Worm (Caenorhabditis elegans) whole organism, early embryonic: Measurements from ENCODE around the gene grd-6.

ENCODE experiments used
- B0310.2 ChIP-seq: sonication (generic microtip); optimal IDR thresholded peaks from 2 replicates; lab custom pipeline; 2016; ENCODE audit warnings: mild to moderate bottlenecking, missing genetic modification characterization, missing compliant biosample characterization
- F13C5.2 ChIP-seq: sonication (generic microtip); optimal IDR thresholded peaks from 2 replicates; lab custom pipeline; 2017; ENCODE audit warnings: mild to moderate bottlenecking, missing genetic modification characterization, inconsistent platforms, missing compliant biosample characterization
- aly-1 ChIP-seq: sonication (generic microtip); optimal IDR thresholded peaks from 2 replicates; lab custom pipeline; 2016; ENCODE audit warnings: missing genetic modification characterization, missing compliant biosample characterization
- ama-1 ChIP-seq: fragments of 150-350 bp; optimal IDR thresholded peaks from 2 replicates; lab custom pipeline; 2014
- ceh-13 ChIP-seq: fragments of 200-800 bp; sonication (Bioruptor generic); optimal IDR thresholded peaks from 2 replicates; lab custom pipeline; 2018; ENCODE audit warnings: mild to moderate bottlenecking, missing genetic modification characterization, missing compliant biosample characterization
- ceh-36 ChIP-seq: sonication (generic microtip); optimal IDR thresholded peaks from 2 replicates; lab custom pipeline; 2016; ENCODE audit warnings: missing genetic modification characterization, inconsistent platforms, missing compliant biosample characterization
- ets-7 ChIP-seq: sonication (generic microtip); optimal IDR thresholded peaks from 2 replicates; lab custom pipeline; 2016; ENCODE audit warnings: missing genotype, missing genetic modification characterization, missing compliant biosample characterization
- flt-1 ChIP-seq: fragments of 200-800 bp; sonication (Bioruptor generic); IDR thresholded peaks from 2 replicates; pipeline ENCODE4 v1.3.6; 2022; ENCODE audit warnings: missing genetic modification characterization, missing compliant biosample characterization
- hmbx-1 ChIP-seq: sonication (generic microtip); optimal IDR thresholded peaks from 2 replicates; lab custom pipeline; 2016; ENCODE audit warnings: mild to moderate bottlenecking, missing genetic modification characterization, missing compliant biosample characterization
- hmg-4 ChIP-seq: fragments of 200-800 bp; sonication (Bioruptor generic); optimal IDR thresholded peaks from 2 replicates; lab custom pipeline; 2018; ENCODE audit warnings: mild to moderate bottlenecking, missing genetic modification characterization, missing compliant biosample characterization
- hnd-1 ChIP-seq: sonication (generic microtip); optimal IDR thresholded peaks from 2 replicates; lab custom pipeline; 2016; ENCODE audit warnings: missing genetic modification characterization, missing compliant biosample characterization
- pes-1 ChIP-seq: fragments of 200-800 bp; sonication (Bioruptor generic); IDR thresholded peaks from 2 replicates; pipeline ENCODE4 v1.3.6; 2022; ENCODE audit warnings: missing genetic modification reagents, missing genetic modification characterization, missing compliant biosample characterization
- scrt-1 ChIP-seq: fragments of 200-800 bp; sonication (Bioruptor generic); IDR thresholded peaks from 2 replicates; pipeline ENCODE4 v1.3.6; 2022; ENCODE audit warnings: missing genetic modification characterization, missing compliant biosample characterization
- sea-1 ChIP-seq: fragments of 200-800 bp; sonication (Bioruptor generic); conservative IDR thresholded peaks from 2 replicates; pipeline ENCODE4 v1.3.6; 2022; ENCODE audit warnings: missing genetic modification characterization, missing compliant biosample characterization
- tbx-11 ChIP-seq: fragments of 200-800 bp; sonication (Bioruptor generic); IDR thresholded peaks from 2 replicates; pipeline ENCODE4 v1.3.6; 2022; ENCODE audit warnings: missing genetic modification characterization, missing compliant biosample characterization
- tbx-37 ChIP-seq: fragments of 200-800 bp; sonication (Bioruptor generic); conservative IDR thresholded peaks from 2 replicates; pipeline ENCODE4 v1.3.6; 2022; ENCODE audit warnings: missing genetic modification reagents, missing genetic modification characterization, missing compliant biosample characterization
- tra-4 ChIP-seq: sonication (generic microtip); optimal IDR thresholded peaks from 2 replicates; lab custom pipeline; 2017; ENCODE audit warnings: missing genetic modification characterization, missing compliant biosample characterization

The grd-6 gene

ce11 chrV:9232296-9232695 is 10.6 kb downstream of the grd-6 start, which contains the start of gene F07C3.3:
F07C3.3 (minus strand) TSS chrV:9232396.
- TF ChIP-seq scrt-1 (GFP tag; lab: Robert Waterston, UW) (no peak), tbx-37 (GFP tag; lab: Robert Waterston, UW) (no peak), pes-1 (GFP tag; lab: Robert Waterston, UW) (no peak), ceh-36 (tag; lab: Kevin White, UChicago) (no peak), ets-7 (no peak), sea-1 (GFP tag; lab: Robert Waterston, UW) (no peak), hmbx-1 (no peak), flt-1 (GFP tag; lab: Robert Waterston, UW) (no peak), F13C5.2 (tag; lab: Kevin White, UChicago) (no peak), hnd-1 (no peak), ama-1 (lab: Kevin White, UChicago) (no peak), aly-1 (tag; lab: Kevin White, UChicago) (no peak), tbx-11 (GFP tag; lab: Robert Waterston, UW) (no peak), ceh-13 (no peak), B0310.2 (tag; lab: Kevin White, UChicago) (no peak), tra-4 (tag; lab: Kevin White, UChicago) (no peak)

- no peak for TF ChIP-seq hmg-4 (GFP tag; lab: Kevin White, UChicago)
- no peak for TF ChIP-seq ceh-36 (tag; lab: Kevin White, UChicago)
- TF ChIP-seq flt-1 (GFP tag; lab: Robert Waterston, UW): no peak
- TF ChIP-seq F13C5.2 (tag; lab: Kevin White, UChicago): no peak
- TF ChIP-seq ceh-13: no peak
- TF ChIP-seq scrt-1 (GFP tag; lab: Robert Waterston, UW): no peak
- TF ChIP-seq pes-1 (GFP tag; lab: Robert Waterston, UW): no peak
- TF ChIP-seq aly-1 (tag; lab: Kevin White, UChicago): no peak
- no peak for TF ChIP-seq B0310.2 (tag; lab: Kevin White, UChicago)
- TF ChIP-seq sea-1 (GFP tag; lab: Robert Waterston, UW): no peak
Measured at ce11 chrV:9243171-9243996, 21.7 kb downstream of the grd-6 start, which contains the start of gene glo-4. glo-4 (minus strand) TSS chrV:9243221.

- no peak for TF ChIP-seq tbx-11 (GFP tag; lab: Robert Waterston, UW)
- no peak for TF ChIP-seq tra-4 (tag; lab: Kevin White, UChicago)
- no peak for TF ChIP-seq sea-1 (GFP tag; lab: Robert Waterston, UW)
- TF ChIP-seq B0310.2 (tag; lab: Kevin White, UChicago): no peak
- TF ChIP-seq F13C5.2 (tag; lab: Kevin White, UChicago): no peak
- no peak for TF ChIP-seq ceh-36 (tag; lab: Kevin White, UChicago)
- TF ChIP-seq pes-1 (GFP tag; lab: Robert Waterston, UW): no peak
- TF ChIP-seq hmbx-1: no peak
- no peak for TF ChIP-seq hnd-1
- no peak for TF ChIP-seq scrt-1 (GFP tag; lab: Robert Waterston, UW)
- TF ChIP-seq ama-1 (lab: Kevin White, UChicago): no peak
- TF ChIP-seq aly-1 (tag; lab: Kevin White, UChicago): no peak
- no peak for TF ChIP-seq flt-1 (GFP tag; lab: Robert Waterston, UW)
- no peak for TF ChIP-seq hmg-4 (GFP tag; lab: Kevin White, UChicago)
- no peak for TF ChIP-seq ets-7
- no peak for TF ChIP-seq ceh-13
- TF ChIP-seq tbx-37 (GFP tag; lab: Robert Waterston, UW): no peak
Measured at ce11 chrV:9246260-9246659, 24.6 kb downstream of the grd-6 start, which contains the start of gene aat-2. aat-2 (minus strand) TSS chrV:9246360.

- peak; percentile 39 for TF ChIP-seq F13C5.2 (tag; lab: Kevin White, UChicago)
- TF ChIP-seq hmg-4 (GFP tag; lab: Kevin White, UChicago): no peak
Measured at ce11 chrV:9247416-9247815, 25.8 kb downstream of the grd-6 start.

- TF ChIP-seq pes-1 (GFP tag; lab: Robert Waterston, UW) (no peak), tbx-11 (GFP tag; lab: Robert Waterston, UW) (no peak), aly-1 (tag; lab: Kevin White, UChicago) (no peak), scrt-1 (GFP tag; lab: Robert Waterston, UW) (no peak), hmbx-1 (no peak), hnd-1 (no peak), ama-1 (lab: Kevin White, UChicago) (no peak), F13C5.2 (tag; lab: Kevin White, UChicago) (no peak), flt-1 (GFP tag; lab: Robert Waterston, UW) (no peak), B0310.2 (tag; lab: Kevin White, UChicago) (no peak), tra-4 (tag; lab: Kevin White, UChicago) (no peak), sea-1 (GFP tag; lab: Robert Waterston, UW) (no peak), ets-7 (no peak), ceh-36 (tag; lab: Kevin White, UChicago) (no peak), tbx-37 (GFP tag; lab: Robert Waterston, UW) (no peak), ceh-13 (no peak), hmg-4 (GFP tag; lab: Kevin White, UChicago) (no peak)
Measured at ce11 chrV:9249206-9249605, 27.5 kb downstream of the grd-6 start, which contains the start of gene str-94. str-94 (minus strand) TSS chrV:9249306.

- TF ChIP-seq tbx-11 (GFP tag; lab: Robert Waterston, UW): no peak
- TF ChIP-seq ceh-13: no peak
- TF ChIP-seq tbx-37 (GFP tag; lab: Robert Waterston, UW): no peak
- no peak for TF ChIP-seq B0310.2 (tag; lab: Kevin White, UChicago)
- no peak for TF ChIP-seq ama-1 (lab: Kevin White, UChicago)
- TF ChIP-seq scrt-1 (GFP tag; lab: Robert Waterston, UW): no peak
- no peak for TF ChIP-seq hnd-1
- no peak for TF ChIP-seq hmg-4 (GFP tag; lab: Kevin White, UChicago)
- TF ChIP-seq flt-1 (GFP tag; lab: Robert Waterston, UW): no peak
- TF ChIP-seq ceh-36 (tag; lab: Kevin White, UChicago): no peak
- TF ChIP-seq aly-1 (tag; lab: Kevin White, UChicago): no peak
- no peak for TF ChIP-seq pes-1 (GFP tag; lab: Robert Waterston, UW)
Measured at ce11 chrV:9249932-9250331, 28.3 kb downstream of the grd-6 start, which contains the start of gene ptd-2. ptd-2 (plus strand) TSS chrV:9250232.
